Fruit fly (Drosophila melanogaster) whole organism, embryonic: ENCODE measurements around the gene drpr.

Source experiments
- Atf-2 ChIP-seq: fragments of 200-800 bp; sonication (Bioruptor generic); optimal IDR thresholded peaks from 2 replicates; lab custom pipeline; 2016; ENCODE audit warnings: missing biosample characterization, missing genetic modification characterization
- Bdp1 ChIP-seq: fragments of 200-800 bp; sonication (Bioruptor generic); optimal IDR thresholded peaks from 3 replicates; lab custom pipeline; 2016; ENCODE audit warnings: missing biosample characterization, missing genetic modification characterization
- CG10274 ChIP-seq: fragments of 200-800 bp; sonication (Bioruptor generic); optimal IDR thresholded peaks from 3 replicates; lab custom pipeline; 2017; ENCODE audit warnings: missing biosample characterization, mild to moderate bottlenecking, missing genetic modification characterization
- CG11695 ChIP-seq: fragments of 200-800 bp; sonication (Bioruptor generic); IDR thresholded peaks from 3 replicates; pipeline ENCODE4 v1.3.6; 2022; ENCODE audit warnings: missing biosample characterization, missing genetic modification characterization
- CG13775 ChIP-seq: fragments of 200-800 bp; sonication (Bioruptor generic); optimal IDR thresholded peaks from 3 replicates; lab custom pipeline; 2017; ENCODE audit warnings: missing biosample characterization, mild to moderate bottlenecking, missing genetic modification characterization
- CG14050 ChIP-seq: fragments of 200-800 bp; sonication (Bioruptor generic); IDR thresholded peaks from 3 replicates; pipeline ENCODE4 v1.3.6; 2022; ENCODE audit warnings: missing biosample characterization, missing genetic modification characterization
- CG1647 ChIP-seq: fragments of 200-800 bp; sonication (Bioruptor generic); optimal IDR thresholded peaks from 3 replicates; lab custom pipeline; 2016; ENCODE audit warnings: missing biosample characterization, missing genetic modification characterization
- CG16815 ChIP-seq: fragments of 200-800 bp; sonication (Bioruptor generic); optimal IDR thresholded peaks from 3 replicates; lab custom pipeline; 2017; ENCODE audit warnings: missing biosample characterization, mild to moderate bottlenecking, missing genetic modification characterization
- CG2129 ChIP-seq: fragments of 200-800 bp; sonication (Bioruptor generic); IDR thresholded peaks from 2 replicates; pipeline ENCODE4 v1.3.6; 2022; ENCODE audit warnings: missing biosample characterization, missing genetic modification characterization; ENCODE audit not compliant: partially characterized antibody
- CG2889 ChIP-seq: fragments of 200-800 bp; sonication (Bioruptor generic); IDR thresholded peaks from 3 replicates; pipeline ENCODE4 v1.3.6; 2022; ENCODE audit warnings: missing biosample characterization, missing genetic modification characterization
- CG31365 ChIP-seq: fragments of 200-800 bp; sonication (Bioruptor generic); optimal IDR thresholded peaks from 2 replicates; lab custom pipeline; 2018; ENCODE audit warnings: missing biosample characterization, mild to moderate bottlenecking, missing genetic modification characterization
- CG32772 ChIP-seq: fragments of 200-800 bp; sonication (Bioruptor generic); IDR thresholded peaks from 2 replicates; pipeline ENCODE4 v1.3.6; 2022; ENCODE audit warnings: missing biosample characterization, missing genetic modification characterization
- CG34422 ChIP-seq: fragments of 200-800 bp; sonication (Bioruptor generic); IDR thresholded peaks from 3 replicates; pipeline ENCODE4 v1.3.6; 2022; ENCODE audit warnings: missing biosample characterization, missing genetic modification characterization
- CG43689 ChIP-seq: fragments of 200-800 bp; sonication (Bioruptor generic); IDR thresholded peaks from 2 replicates; pipeline ENCODE4 v1.3.6; 2022; ENCODE audit warnings: missing biosample characterization, missing genetic modification characterization
- CG4404 ChIP-seq: fragments of 200-800 bp; sonication (Bioruptor generic); IDR thresholded peaks from 2 replicates; pipeline ENCODE4 v1.3.6; 2022; ENCODE audit warnings: missing biosample characterization, missing genetic modification characterization
- CG4424 ChIP-seq: fragments of 200-800 bp; sonication (Bioruptor generic); optimal IDR thresholded peaks from 3 replicates; lab custom pipeline; 2016; ENCODE audit warnings: missing biosample characterization, missing genetic modification characterization
- CG6689 ChIP-seq: fragments of 200-800 bp; sonication (Bioruptor generic); IDR thresholded peaks from 2 replicates; pipeline ENCODE4 v1.3.6; 2022; ENCODE audit warnings: missing biosample characterization, missing genetic modification characterization
- CG6765 ChIP-seq: fragments of 200-800 bp; sonication (Bioruptor generic); optimal IDR thresholded peaks from 3 replicates; lab custom pipeline; 2017; ENCODE audit warnings: missing biosample characterization, mild to moderate bottlenecking, missing genetic modification characterization
- CG7928 ChIP-seq: fragments of 200-800 bp; sonication (Bioruptor generic); optimal IDR thresholded peaks from 2 replicates; lab custom pipeline; 2017; ENCODE audit warnings: missing biosample characterization, mild to moderate bottlenecking, missing genetic modification characterization
- CG8089 ChIP-seq: fragments of 200-800 bp; sonication (Bioruptor generic); optimal IDR thresholded peaks from 3 replicates; lab custom pipeline; 2016; ENCODE audit warnings: missing biosample characterization, missing genetic modification characterization
- CG8388 ChIP-seq: fragments of 200-800 bp; sonication (Bioruptor generic); optimal IDR thresholded peaks from 2 replicates; lab custom pipeline; 2019; ENCODE audit warnings: missing biosample characterization, mild to moderate bottlenecking, missing genetic modification characterization, moderate library complexity
- CG8478 ChIP-seq: fragments of >200 bp; optimal IDR thresholded peaks from 2 replicates; lab custom pipeline; 2018
- Chrac-16 ChIP-seq: fragments of 200-800 bp; sonication (Bioruptor generic); optimal IDR thresholded peaks from 3 replicates; lab custom pipeline; 2016; ENCODE audit warnings: missing biosample characterization, missing genetic modification characterization
- Doc2 ChIP-seq: fragments of 200-800 bp; sonication (Bioruptor generic); IDR thresholded peaks from 2 replicates; pipeline ENCODE4 v1.3.6; 2022; ENCODE audit warnings: missing biosample characterization, missing genetic modification characterization
- Doc3 ChIP-seq: fragments of 200-800 bp; sonication (Bioruptor generic); IDR thresholded peaks from 3 replicates; pipeline ENCODE4 v1.3.6; 2022; ENCODE audit warnings: missing biosample characterization, missing genetic modification characterization; ENCODE audit not compliant: partially characterized antibody
- Drgx ChIP-seq: fragments of 200-800 bp; sonication (Bioruptor generic); IDR thresholded peaks from 2 replicates; pipeline ENCODE4 v1.3.6; 2022; ENCODE audit warnings: missing biosample characterization, missing genetic modification characterization
- E2f1 ChIP-seq: fragments of 200-800 bp; sonication (Bioruptor generic); IDR thresholded peaks from 2 replicates; pipeline ENCODE4 v1.3.6; 2022; ENCODE audit warnings: missing biosample characterization, missing genetic modification characterization
- Ets65A ChIP-seq: fragments of 200-800 bp; sonication (Bioruptor generic); peaks from one replicate; lab custom pipeline; 2016; ENCODE audit warnings: missing biosample characterization, missing genetic modification characterization
- H2.0 ChIP-seq: fragments of 200-800 bp; sonication (Bioruptor generic); IDR thresholded peaks from 2 replicates; pipeline ENCODE4 v1.3.6; 2022; ENCODE audit warnings: missing biosample characterization, missing genetic modification characterization
- Hsf ChIP-seq: fragments of 200-800 bp; sonication (Bioruptor generic); optimal IDR thresholded peaks from 3 replicates; lab custom pipeline; 2016; ENCODE audit warnings: missing biosample characterization, missing genetic modification characterization
- Mes4 ChIP-seq: fragments of 200-800 bp; sonication (Bioruptor generic); optimal IDR thresholded peaks from 2 replicates; lab custom pipeline; 2016; ENCODE audit warnings: missing biosample characterization, missing genetic modification characterization
- Myb ChIP-seq: fragments of 200-800 bp; sonication (Bioruptor generic); optimal IDR thresholded peaks from 2 replicates; lab custom pipeline; 2016; ENCODE audit warnings: missing biosample characterization, missing genetic modification characterization
- NC2β ChIP-seq: fragments of 200-800 bp; sonication (Bioruptor generic); optimal IDR thresholded peaks from 2 replicates; lab custom pipeline; 2016; ENCODE audit warnings: missing biosample characterization, missing genetic modification characterization
- Sox102F ChIP-seq: fragments of 200-800 bp; sonication (Bioruptor generic); optimal IDR thresholded peaks from 2 replicates; lab custom pipeline; 2018; ENCODE audit warnings: missing biosample characterization, mild to moderate bottlenecking, missing genetic modification characterization, moderate library complexity
- Xrp1 ChIP-seq: fragments of 200-800 bp; sonication (Bioruptor generic); IDR thresholded peaks from 2 replicates; pipeline ENCODE4 v1.3.6; 2022; ENCODE audit warnings: missing biosample characterization, missing genetic modification characterization
- fd96Cb ChIP-seq: fragments of 200-800 bp; sonication (Bioruptor generic); optimal IDR thresholded peaks from 2 replicates; lab custom pipeline; 2018; ENCODE audit warnings: missing biosample characterization, mild to moderate bottlenecking, missing genetic modification characterization, moderate library complexity
- h ChIP-seq: fragments of >200 bp; optimal IDR thresholded peaks from 2 replicates; lab custom pipeline; 2017
- hkb ChIP-seq, 2 experiments: fragments of 200-800 bp in 1 of 2; fragments of >200 bp in 1 of 2; sonication (Bioruptor generic) in 1 of 2; IDR thresholded peaks in 1 of 2; optimal IDR thresholded peaks in 1 of 2; 2 replicates each; pipeline versions ENCODE4 v1.3.6 to Lab custom; 2017 to 2022; ENCODE audit warnings: missing biosample characterization in 1 of 2, missing genetic modification characterization in 1 of 2
- onecut ChIP-seq: fragments of 200-800 bp; sonication (Bioruptor generic); IDR thresholded peaks from 2 replicates; pipeline ENCODE4 v1.3.6; 2022; ENCODE audit warnings: missing biosample characterization, missing genetic modification characterization
- row ChIP-seq: fragments of 200-800 bp; sonication (Bioruptor generic); IDR thresholded peaks from 3 replicates; pipeline ENCODE4 v1.3.6; 2022; ENCODE audit warnings: missing biosample characterization, missing genetic modification characterization
- sens-2 ChIP-seq: fragments of 200-800 bp; sonication (Bioruptor generic); IDR thresholded peaks from 2 replicates; pipeline ENCODE4 v1.3.6; 2022; ENCODE audit warnings: missing biosample characterization, missing genetic modification characterization
- sna ChIP-seq: fragments of 200-800 bp; sonication (Bioruptor generic); IDR thresholded peaks from 2 replicates; pipeline ENCODE4 v1.3.6; 2022; ENCODE audit warnings: missing biosample characterization, missing genetic modification characterization; ENCODE audit not compliant: partially characterized antibody
- zen ChIP-seq: fragments of 200-800 bp; sonication (Bioruptor generic); optimal IDR thresholded peaks from 3 replicates; lab custom pipeline; 2018; ENCODE audit warnings: missing biosample characterization, mild to moderate bottlenecking, missing genetic modification characterization, moderate library complexity
- zfh2 ChIP-seq: fragments of 200-800 bp; sonication (Bioruptor generic); optimal IDR thresholded peaks from 2 replicates; lab custom pipeline; 2016; ENCODE audit warnings: missing biosample characterization, missing genetic modification characterization

The drpr gene

DNA sequence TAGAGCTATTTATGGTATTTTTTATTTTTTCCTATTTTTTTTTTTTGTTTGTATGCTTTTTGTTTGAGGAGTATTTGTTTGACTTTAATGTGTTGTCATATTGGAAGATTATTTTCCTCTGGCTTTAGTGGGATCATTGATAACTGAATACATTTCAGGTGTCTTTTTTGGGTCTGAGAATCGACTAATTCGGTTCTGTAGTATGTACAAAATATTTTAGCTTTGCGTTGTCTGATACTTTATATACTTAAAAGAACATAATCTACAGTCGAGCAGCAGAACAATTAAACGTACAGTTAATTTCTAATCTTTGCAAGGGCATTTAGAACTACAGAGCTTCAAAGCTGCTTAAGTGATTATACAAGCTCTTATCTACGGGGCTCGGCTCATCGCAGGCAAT lies 7.9 kb downstream of the drpr start, which contains the start of gene CG18171:
Gene CG18171 (minus strand): TSS at position 101 of the 400 bp plus-strand sequence.
- TF ChIP-seq CG8089 (GFP tag; lab: Kevin White, UChicago): no peak
- TF ChIP-seq Myb (GFP tag; lab: Kevin White, UChicago): no peak
- no peak for TF ChIP-seq Bdp1
- no peak for TF ChIP-seq CG7928
- no peak for TF ChIP-seq CG10274
- no peak for TF ChIP-seq zfh2 (GFP tag; lab: Kevin White, UChicago)
- no peak for TF ChIP-seq sna (GFP tag; lab: Robert Waterston, UW)
- TF ChIP-seq Doc3 (GFP tag; lab: Robert Waterston, UW): no peak
- no peak for TF ChIP-seq CG4424 (GFP tag; lab: Kevin White, UChicago)

DNA sequence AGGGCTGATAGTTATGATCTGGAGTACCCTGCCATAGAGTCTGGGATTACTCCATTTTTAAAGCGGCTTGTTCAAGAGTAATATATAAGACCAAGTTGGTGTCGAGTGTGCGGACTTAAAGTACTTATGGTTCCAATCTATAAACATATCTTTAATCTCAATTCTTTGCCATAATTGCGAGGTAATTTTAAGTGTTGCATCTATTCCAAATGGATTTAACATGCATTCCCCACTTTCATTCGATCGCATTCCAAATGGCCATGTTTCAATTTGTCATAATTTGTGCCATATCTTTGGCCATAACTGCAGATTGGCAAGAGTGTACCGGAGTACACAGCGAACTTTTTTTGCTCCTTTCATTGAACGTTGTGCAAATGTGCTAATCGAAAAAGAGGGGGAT lies 19.7 kb downstream of the drpr start:
- TF ChIP-seq CG6689 (GFP tag; lab: Robert Waterston, UW) (no peak), Chrac-16 (GFP tag; lab: Kevin White, UChicago) (no peak), NC2β (GFP tag; lab: Kevin White, UChicago) (no peak), row (GFP tag; lab: Robert Waterston, UW) (no peak), h (no peak), Xrp1 (GFP tag; lab: Robert Waterston, UW) (no peak), CG6765 (GFP tag; lab: Kevin White, UChicago) (no peak), CG43689 (GFP tag; lab: Robert Waterston, UW) (no peak)

- TF ChIP-seq CG31365 (tag; lab: Kevin White, UChicago) (no peak), Drgx (GFP tag; lab: Robert Waterston, UW) (peak; percentile 32; the same call in 1 of the 2 replicates)
These were observed 20.3 kb downstream of the drpr start for dm6 chr3L:1710562-1710961.

- TF ChIP-seq H2.0 (GFP tag; lab: Robert Waterston, UW) (no peak), Ets65A (GFP tag; lab: Kevin White, UChicago) (peak; percentile 80)
These were observed 21.7 kb downstream of the drpr start for dm6 chr3L:1709161-1709560.

dm6 chr3L:1702367-1702927 lies 28.5 kb downstream of the drpr start, which contains the start of gene CG13931:
Gene CG13931, minus strand, starts transcription at chr3L:1702407.
- TF ChIP-seq CG34422 (peak; percentile 23; the same call in 1 of the 3 replicates), hkb (optimal IDR thresholded peaks at IDR 0.05; lab: Kevin White, UChicago) (no peak), hkb (GFP tag; IDR thresholded peaks at IDR 0.05; lab: Robert Waterston, UW) (peak; percentile 43; the same call in 1 of the 2 replicates), onecut (GFP tag; lab: Robert Waterston, UW) (no peak), Doc2 (GFP tag; lab: Robert Waterston, UW) (no peak), CG1647 (GFP tag; lab: Kevin White, UChicago) (peak; percentile 20), CG14050 (GFP tag; lab: Robert Waterston, UW) (no peak), Ets65A (GFP tag; lab: Kevin White, UChicago) (peak; percentile 95), E2f1 (GFP tag; lab: Robert Waterston, UW) (0 out of 2 replicates have a peak, but pooled peaks have one; percentile 13), Hsf (peak; percentile 8), CG4404 (GFP tag; lab: Robert Waterston, UW) (peak; percentile 20; the same call in 1 of the 2 replicates), Sox102F (GFP tag; lab: Kevin White, UChicago) (peak; percentile 61), Atf-2 (GFP tag; lab: Kevin White, UChicago) (peak; percentile 2), CG11695 (0 out of 3 replicates have a peak, but pooled peaks have one; percentile 13), CG2129 (no peak), Xrp1 (GFP tag; lab: Robert Waterston, UW) (peak; percentile 54; the same call in 1 of the 2 replicates), CG16815 (GFP tag; lab: Kevin White, UChicago) (peak; percentile 8), CG13775 (GFP tag; lab: Kevin White, UChicago) (peak; percentile 5), fd96Cb (tag; lab: Kevin White, UChicago) (peak; percentile 28), Mes4 (no peak), sens-2 (GFP tag; lab: Robert Waterston, UW) (peak; percentile 25; the same call in 1 of the 2 replicates), Chrac-16 (GFP tag; lab: Kevin White, UChicago) (peak; percentile 23), zen (tag; lab: Kevin White, UChicago) (peak; percentile 48), CG8388 (GFP tag; lab: Kevin White, UChicago) (peak; percentile 29), CG32772 (GFP tag; lab: Robert Waterston, UW) (0 out of 2 replicates have a peak, but pooled peaks have one; percentile 18), CG2889 (0 out of 3 replicates have a peak, but pooled peaks have one; percentile 41), CG8478 (no peak)
